Fruit fly (Drosophila melanogaster) whole organism, embryonic: ENCODE measurements around the gene CG13314.

Experiments used
- Antp ChIP-seq: fragments of 200-800 bp; sonication (Bioruptor generic); optimal IDR thresholded peaks from 3 replicates; lab custom pipeline; 2016; ENCODE audit warnings: missing biosample characterization, missing genetic modification characterization
- BtbVII ChIP-seq: fragments of 200-800 bp; sonication (Bioruptor generic); optimal IDR thresholded peaks from 3 replicates; lab custom pipeline; 2017; ENCODE audit warnings: missing biosample characterization, mild to moderate bottlenecking, missing genetic modification characterization
- CG10209 ChIP-seq: fragments of 200-800 bp; sonication (Bioruptor generic); optimal IDR thresholded peaks from 3 replicates; lab custom pipeline; 2017; ENCODE audit warnings: missing biosample characterization, mild to moderate bottlenecking, missing genetic modification characterization, missing genetic modification reagents
- CG11456 ChIP-seq: fragments of 200-800 bp; sonication (Bioruptor generic); IDR thresholded peaks from 3 replicates; pipeline ENCODE4 v1.3.6; 2022; ENCODE audit warnings: missing biosample characterization, missing genetic modification characterization
- CG13287 ChIP-seq: fragments of 200-800 bp; sonication (Bioruptor generic); IDR thresholded peaks from 2 replicates; pipeline ENCODE4 v1.3.6; 2022; ENCODE audit warnings: missing biosample characterization, missing genetic modification characterization; ENCODE audit not compliant: partially characterized antibody
- CG14014 ChIP-seq: fragments of 200-800 bp; sonication (Bioruptor generic); IDR thresholded peaks from 2 replicates; pipeline ENCODE4 v1.3.6; 2022; ENCODE audit warnings: missing biosample characterization, missing genetic modification characterization
- CG1647 ChIP-seq: fragments of 200-800 bp; sonication (Bioruptor generic); optimal IDR thresholded peaks from 3 replicates; lab custom pipeline; 2016; ENCODE audit warnings: missing biosample characterization, missing genetic modification characterization
- CG17612 ChIP-seq: fragments of 200-800 bp; sonication (Bioruptor generic); IDR thresholded peaks from 2 replicates; pipeline ENCODE4 v1.3.6; 2022; ENCODE audit warnings: missing biosample characterization, missing genetic modification characterization
- CG30020 ChIP-seq: fragments of 200-800 bp; optimal IDR thresholded peaks from 2 replicates; lab custom pipeline; 2019; ENCODE audit warnings: missing biosample characterization, mild to moderate bottlenecking, missing genetic modification characterization, moderate library complexity
- CG30431 ChIP-seq: fragments of 200-800 bp; sonication (Bioruptor generic); optimal IDR thresholded peaks from 2 replicates; lab custom pipeline; 2017; ENCODE audit warnings: missing biosample characterization, missing genetic modification characterization
- CG3065 ChIP-seq: fragments of 200-800 bp; sonication (Bioruptor generic); optimal IDR thresholded peaks from 2 replicates; lab custom pipeline; 2016; ENCODE audit warnings: missing biosample characterization, missing genetic modification characterization
- CG3281 ChIP-seq: fragments of 200-800 bp; sonication (Bioruptor generic); optimal IDR thresholded peaks from 3 replicates; lab custom pipeline; 2017; ENCODE audit warnings: missing biosample characterization, mild to moderate bottlenecking, missing genetic modification characterization
- CG34376 ChIP-seq: fragments of 200-800 bp; sonication (Bioruptor generic); optimal IDR thresholded peaks from 2 replicates; lab custom pipeline; 2018; ENCODE audit warnings: missing biosample characterization, mild to moderate bottlenecking, missing genetic modification characterization
- CG3995 ChIP-seq: fragments of 200-800 bp; sonication (Bioruptor generic); optimal IDR thresholded peaks from 3 replicates; lab custom pipeline; 2016; ENCODE audit warnings: missing biosample characterization, missing genetic modification characterization
- CG4707 ChIP-seq: fragments of 200-800 bp; sonication (Bioruptor generic); optimal IDR thresholded peaks from 2 replicates; lab custom pipeline; 2018; ENCODE audit warnings: missing biosample characterization, mild to moderate bottlenecking, missing genetic modification characterization, moderate library complexity
- CG6813 ChIP-seq: fragments of 200-800 bp; sonication (Bioruptor generic); optimal IDR thresholded peaks from 2 replicates; lab custom pipeline; 2017; ENCODE audit warnings: missing biosample characterization, missing genetic modification characterization, mild to moderate bottlenecking, moderate library complexity, missing genetic modification reagents
- CG7556 ChIP-seq: fragments of 200-800 bp; sonication (Bioruptor generic); optimal IDR thresholded peaks from 2 replicates; lab custom pipeline; 2017; ENCODE audit warnings: missing biosample characterization, mild to moderate bottlenecking, missing genetic modification characterization
- CG7963 ChIP-seq: fragments of 200-800 bp; sonication (Bioruptor generic); IDR thresholded peaks from 3 replicates; pipeline ENCODE4 v1.3.6; 2022; ENCODE audit warnings: missing biosample characterization, missing genetic modification characterization; ENCODE audit not compliant: partially characterized antibody
- CG8478 ChIP-seq: fragments of >200 bp; optimal IDR thresholded peaks from 2 replicates; lab custom pipeline; 2018
- Elba2 ChIP-seq: fragments of 200-800 bp; sonication (Bioruptor generic); optimal IDR thresholded peaks from 3 replicates; lab custom pipeline; 2016; ENCODE audit warnings: missing biosample characterization, missing genetic modification characterization
- Ets97D ChIP-seq: fragments of 200-800 bp; sonication (Bioruptor generic); optimal IDR thresholded peaks from 3 replicates; lab custom pipeline; 2016; ENCODE audit warnings: missing biosample characterization, missing genetic modification characterization
- H2.0 ChIP-seq: fragments of 200-800 bp; sonication (Bioruptor generic); IDR thresholded peaks from 2 replicates; pipeline ENCODE4 v1.3.6; 2022; ENCODE audit warnings: missing biosample characterization, missing genetic modification characterization
- Hmr ChIP-seq: fragments of 200-800 bp; sonication (Bioruptor generic); optimal IDR thresholded peaks from 3 replicates; lab custom pipeline; 2017; ENCODE audit warnings: mild to moderate bottlenecking, missing biosample characterization, missing genetic modification reagents, missing genetic modification characterization
- Hr78 ChIP-seq, 2 experiments: fragments of 200-800 bp in 1 of 2; fragments of >200 bp in 1 of 2; sonication (Bioruptor generic) in 1 of 2; optimal IDR thresholded peaks; 2 replicates each; lab custom pipeline; 2017 to 2019; ENCODE audit warnings: missing biosample characterization in 2 of 2, missing genetic modification characterization in 2 of 2, mild to moderate bottlenecking in 1 of 2, moderate library complexity in 1 of 2
- Mes4 ChIP-seq: fragments of 200-800 bp; sonication (Bioruptor generic); optimal IDR thresholded peaks from 2 replicates; lab custom pipeline; 2016; ENCODE audit warnings: missing biosample characterization, missing genetic modification characterization
- Nf-YB ChIP-seq: fragments of 200-800 bp; sonication (Bioruptor generic); optimal IDR thresholded peaks from 3 replicates; lab custom pipeline; 2019; ENCODE audit warnings: missing biosample characterization, mild to moderate bottlenecking, missing genetic modification characterization, moderate library complexity
- Rx ChIP-seq: fragments of 200-800 bp; sonication (Bioruptor generic); IDR thresholded peaks from 2 replicates; pipeline ENCODE4 v1.3.6; 2022; ENCODE audit warnings: missing biosample characterization, missing genetic modification characterization
- Sin3A ChIP-seq: fragments of >200 bp; optimal IDR thresholded peaks from 2 replicates; lab custom pipeline; 2018
- Sox102F ChIP-seq: fragments of 200-800 bp; sonication (Bioruptor generic); optimal IDR thresholded peaks from 2 replicates; lab custom pipeline; 2018; ENCODE audit warnings: missing biosample characterization, mild to moderate bottlenecking, missing genetic modification characterization, moderate library complexity
- YL-1 ChIP-seq: fragments of 200-800 bp; sonication (Bioruptor generic); optimal IDR thresholded peaks from 3 replicates; lab custom pipeline; 2017; ENCODE audit warnings: missing biosample characterization, mild to moderate bottlenecking, missing genetic modification characterization
- abd-A ChIP-seq: fragments of 200-800 bp; sonication (Bioruptor generic); optimal IDR thresholded peaks from 3 replicates; lab custom pipeline; 2019; ENCODE audit warnings: missing biosample characterization, mild to moderate bottlenecking, missing genetic modification characterization, moderate library complexity
- ac ChIP-seq: fragments of 200-800 bp; sonication (Bioruptor generic); optimal IDR thresholded peaks from 3 replicates; lab custom pipeline; 2017; ENCODE audit warnings: missing biosample characterization, mild to moderate bottlenecking, missing genetic modification characterization
- ase ChIP-seq: fragments of 200-800 bp; sonication (Bioruptor generic); IDR thresholded peaks from 3 replicates; pipeline ENCODE4 v1.3.6; 2022; ENCODE audit warnings: missing biosample characterization, missing genetic modification characterization
- chm ChIP-seq: fragments of 200-800 bp; sonication (Bioruptor generic); IDR thresholded peaks from 2 replicates; pipeline ENCODE4 v1.3.6; 2022; ENCODE audit warnings: missing biosample characterization, missing genetic modification characterization
- crol ChIP-seq: fragments of 200-800 bp; sonication (Bioruptor generic); IDR thresholded peaks from 2 replicates; pipeline ENCODE4 v1.3.6; 2022; ENCODE audit warnings: missing biosample characterization, missing genetic modification characterization
- dan ChIP-seq: fragments of 200-800 bp; sonication (Bioruptor generic); IDR thresholded peaks from 2 replicates; pipeline ENCODE4 v1.3.6; 2022; ENCODE audit warnings: missing biosample characterization, missing genetic modification characterization
- gcm ChIP-seq: fragments of 200-800 bp; sonication (Bioruptor generic); optimal IDR thresholded peaks from 2 replicates; lab custom pipeline; 2019; ENCODE audit warnings: missing biosample characterization, mild to moderate bottlenecking, missing genetic modification characterization, moderate library complexity
- inv ChIP-seq: fragments of 200-800 bp; sonication (Bioruptor generic); IDR thresholded peaks from 2 replicates; pipeline ENCODE4 v1.3.6; 2022; ENCODE audit warnings: missing biosample characterization, missing genetic modification characterization; ENCODE audit not compliant: partially characterized antibody
- klu ChIP-seq: fragments of 200-800 bp; sonication (Bioruptor generic); IDR thresholded peaks from 2 replicates; pipeline ENCODE4 v1.3.6; 2022; ENCODE audit warnings: missing biosample characterization, missing genetic modification characterization
- kni ChIP-seq: fragments of 200-800 bp; sonication (Bioruptor generic); optimal IDR thresholded peaks from 3 replicates; lab custom pipeline; 2017; ENCODE audit warnings: mild to moderate bottlenecking, missing biosample characterization, missing genetic modification reagents, missing genetic modification characterization
- lmd ChIP-seq: fragments of 200-800 bp; sonication (Bioruptor generic); IDR thresholded peaks from 2 replicates; pipeline ENCODE4 v1.3.6; 2022; ENCODE audit warnings: missing biosample characterization, missing genetic modification characterization
- nom ChIP-seq: fragments of 200-800 bp; sonication (Bioruptor generic); optimal IDR thresholded peaks from 2 replicates; lab custom pipeline; 2017; ENCODE audit warnings: missing biosample characterization, missing genetic modification characterization, mild to moderate bottlenecking, moderate library complexity, missing genetic modification reagents
- onecut ChIP-seq: fragments of 200-800 bp; sonication (Bioruptor generic); IDR thresholded peaks from 2 replicates; pipeline ENCODE4 v1.3.6; 2022; ENCODE audit warnings: missing biosample characterization, missing genetic modification characterization
- org-1 ChIP-seq: fragments of 200-800 bp; sonication (Bioruptor generic); optimal IDR thresholded peaks from 2 replicates; lab custom pipeline; 2017; ENCODE audit warnings: missing biosample characterization, missing genetic modification characterization
- p53 ChIP-seq: fragments of 200-800 bp; sonication (Bioruptor generic); optimal IDR thresholded peaks from 2 replicates; lab custom pipeline; 2016; ENCODE audit warnings: missing biosample characterization, missing genetic modification characterization
- pros ChIP-seq: fragments of 200-800 bp; sonication (Bioruptor generic); optimal IDR thresholded peaks from 3 replicates; lab custom pipeline; 2019; ENCODE audit warnings: missing biosample characterization, mild to moderate bottlenecking, missing genetic modification characterization, moderate library complexity
- scrt ChIP-seq: fragments of 200-800 bp; sonication (Bioruptor generic); optimal IDR thresholded peaks from 2 replicates; lab custom pipeline; 2018; ENCODE audit warnings: missing biosample characterization, mild to moderate bottlenecking, missing genetic modification characterization, moderate library complexity
- sob ChIP-seq: fragments of 200-800 bp; sonication (Bioruptor generic); IDR thresholded peaks from 2 replicates; pipeline ENCODE4 v1.3.6; 2022; ENCODE audit warnings: missing biosample characterization, missing genetic modification characterization
- usp ChIP-seq: fragments of >200 bp; optimal IDR thresholded peaks from 2 replicates; lab custom pipeline; 2017; ENCODE audit warnings: missing biosample characterization, missing genetic modification characterization
- wek ChIP-seq: fragments of 200-800 bp; sonication (Bioruptor generic); optimal IDR thresholded peaks from 3 replicates; lab custom pipeline; 2018; ENCODE audit warnings: missing biosample characterization, mild to moderate bottlenecking, missing genetic modification characterization, moderate library complexity
- zfh1 ChIP-seq: fragments of 200-800 bp; sonication (Bioruptor generic); IDR thresholded peaks from 3 replicates; pipeline ENCODE4 v1.3.6; 2022; ENCODE audit warnings: missing biosample characterization, missing genetic modification characterization

Gene CG13314

DNA sequence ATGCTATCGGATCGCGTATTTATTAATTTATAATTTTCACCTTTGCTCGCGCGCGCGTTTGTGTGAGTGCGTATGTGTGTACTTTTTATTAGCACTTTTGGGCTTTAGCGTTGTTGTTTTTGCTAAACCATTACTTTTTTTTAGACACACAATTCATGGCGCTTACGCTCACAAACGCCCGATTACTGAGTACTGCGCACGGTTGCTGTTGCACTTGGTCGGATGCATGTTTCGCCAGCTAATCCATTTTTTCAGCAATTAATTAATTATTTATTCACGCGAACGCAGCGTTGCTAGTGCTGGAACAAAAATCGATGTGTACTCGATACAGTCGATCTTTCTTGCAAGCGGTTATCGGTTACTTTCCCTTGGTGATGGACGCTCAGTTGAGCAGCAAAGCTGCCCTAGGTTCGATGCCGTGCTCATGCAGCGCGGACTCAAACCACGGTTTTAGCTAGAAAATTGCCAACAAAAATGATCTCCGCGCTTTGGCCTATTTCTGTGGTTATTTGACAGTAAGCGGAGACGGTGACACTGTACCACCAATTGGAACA is 16.2 kb downstream of the CG13314 start, which contains the start of the genes smg and CG5087 (continued):
- TF ChIP-seq CG17612: no peak
- TF ChIP-seq CG3995 (GFP tag; lab: Kevin White, UChicago): no peak
- no peak for TF ChIP-seq ac
- TF ChIP-seq H2.0: no peak
- peak; percentile 14 for TF ChIP-seq BtbVII (GFP tag; lab: Kevin White, UChicago)
- peak; percentile 50; the same call in 1 of the 3 replicates for TF ChIP-seq CG11456 (GFP tag; lab: Robert Waterston, UW)
- TF ChIP-seq CG14014: no peak
- peak; percentile 23 for TF ChIP-seq Mes4 (GFP tag; lab: Kevin White, UChicago)
- TF ChIP-seq sob (GFP tag; lab: Robert Waterston, UW): peak; percentile 70
- peak; percentile 35 for TF ChIP-seq CG8478 (lab: Kevin White, UChicago)
- TF ChIP-seq inv (GFP tag; lab: Robert Waterston, UW): peak; percentile 46; the same call in 1 of the 2 replicates
- peak; percentile 40 for TF ChIP-seq CG1647
- peak; percentile 19 for TF ChIP-seq CG34376 (GFP tag; lab: Kevin White, UChicago)
- TF ChIP-seq CG30020: no peak
- peak; percentile 96 for TF ChIP-seq abd-A (tag; lab: Kevin White, UChicago)
- TF ChIP-seq gcm (GFP tag; lab: Kevin White, UChicago): no peak
- no peak for TF ChIP-seq CG7556
- TF ChIP-seq Antp: peak; percentile 56
- peak; percentile 76 for TF ChIP-seq CG13287 (GFP tag; lab: Robert Waterston, UW)
- TF ChIP-seq CG30431 (GFP tag; lab: Kevin White, UChicago): no peak
- peak in 1 of 2 experiments; percentile 46 for TF ChIP-seq Hr78 (GFP tag; optimal IDR thresholded peaks at IDR 0.05; lab: Kevin White, UChicago)
- TF ChIP-seq CG3065 (GFP tag; lab: Kevin White, UChicago): no peak
- no peak for TF ChIP-seq kni
- no peak for TF ChIP-seq klu
- peak; percentile 0 for TF ChIP-seq nom (GFP tag; lab: Kevin White, UChicago)
- TF ChIP-seq org-1 (GFP tag; lab: Kevin White, UChicago): no peak
- peak; percentile 42; the same call in 2 of the 3 replicates for TF ChIP-seq CG7963 (GFP tag; lab: Robert Waterston, UW)
- peak; percentile 3 for TF ChIP-seq CG3281 (GFP tag; lab: Kevin White, UChicago)
- TF ChIP-seq chm: 0 out of 2 replicates have a peak, but pooled peaks have one; percentile 24
- TF ChIP-seq YL-1 (GFP tag; lab: Kevin White, UChicago): peak; percentile 78
- no peak for TF ChIP-seq ase (GFP tag; lab: Robert Waterston, UW)
- TF ChIP-seq CG10209 (GFP tag; lab: Kevin White, UChicago): no peak
- peak; percentile 19; the same call in 1 of the 2 replicates for TF ChIP-seq lmd (GFP tag; lab: Robert Waterston, UW)
- no peak for TF ChIP-seq wek (GFP tag; lab: Kevin White, UChicago)
- TF ChIP-seq Hmr (GFP tag; lab: Kevin White, UChicago): peak; percentile 89
- peak; percentile 56; the same call in 2 of the 3 replicates for TF ChIP-seq zfh1 (GFP tag; lab: Robert Waterston, UW)
- TF ChIP-seq crol (GFP tag; lab: Robert Waterston, UW): no peak
- peak; percentile 94 for TF ChIP-seq Ets97D (GFP tag; lab: Kevin White, UChicago)
- peak; percentile 2 for TF ChIP-seq Nf-YB
- peak; percentile 100 for TF ChIP-seq Elba2 (GFP tag; lab: Kevin White, UChicago)
- peak; percentile 66 for TF ChIP-seq p53 (GFP tag; lab: Kevin White, UChicago)
- TF ChIP-seq scrt (GFP tag; lab: Kevin White, UChicago): no peak
- no peak for TF ChIP-seq Rx
- TF ChIP-seq Sox102F (GFP tag; lab: Kevin White, UChicago): no peak
- no peak for TF ChIP-seq dan (GFP tag; lab: Robert Waterston, UW)
- TF ChIP-seq CG4707: no peak
- peak; percentile 63 for TF ChIP-seq onecut (GFP tag; lab: Robert Waterston, UW)
- no peak for TF ChIP-seq pros (GFP tag; lab: Kevin White, UChicago)
- TF ChIP-seq CG6813: no peak
- no peak for TF ChIP-seq usp (GFP tag; lab: Kevin White, UChicago)
- TF ChIP-seq Sin3A (lab: Kevin White, UChicago): peak; percentile 85
